Worm (Caenorhabditis elegans) whole organism, L1 larva: ENCODE data around the gene rha-2.

Source experiments
- C16A3.4 ChIP-seq: fragments of 150-350 bp; optimal IDR thresholded peaks from 2 replicates; lab custom pipeline; 2014; ENCODE audit warnings: missing biosample characterization, missing genetic modification characterization
- alr-1 ChIP-seq: fragments of 200-800 bp; sonication (Bioruptor generic); optimal IDR thresholded peaks from 2 replicates; lab custom pipeline; 2018; ENCODE audit warnings: borderline replicate concordance, mild to moderate bottlenecking, missing genetic modification characterization, missing compliant biosample characterization
- ama-1 ChIP-seq: fragments of 150-350 bp; optimal IDR thresholded peaks from 2 replicates; lab custom pipeline; 2014
- ceh-63 ChIP-seq: fragments of 200-800 bp; sonication (Bioruptor generic); optimal IDR thresholded peaks from 2 replicates; lab custom pipeline; 2018; ENCODE audit warnings: mild to moderate bottlenecking, missing genetic modification characterization, missing compliant biosample characterization
- ceh-82 ChIP-seq, 3 experiments: fragments of 150-350 bp in 1 of 3; sonication (generic microtip) in 2 of 3; optimal IDR thresholded peaks; 2 replicates each; lab custom pipeline; 2014 to 2017; ENCODE audit warnings: missing biosample characterization in 3 of 3, missing genetic modification characterization in 3 of 3
- ces-1 ChIP-seq: fragments of 150-350 bp; optimal IDR thresholded peaks from 2 replicates; lab custom pipeline; 2014; ENCODE audit warnings: missing biosample characterization, missing genetic modification reagents, missing genetic modification characterization
- dpl-1 ChIP-seq, 3 experiments: fragments of 150-350 bp in 2 of 3; sonication (generic microtip) in 1 of 3; optimal IDR thresholded peaks; 2 replicates each; lab custom pipeline; 2014 to 2017; ENCODE audit warnings: missing biosample characterization in 3 of 3, missing genetic modification characterization in 3 of 3, missing genetic modification reagents in 3 of 3
- dsc-1 ChIP-seq: sonication (generic microtip); optimal IDR thresholded peaks from 2 replicates; lab custom pipeline; 2016; ENCODE audit warnings: mild to moderate bottlenecking, missing genetic modification characterization, missing compliant biosample characterization
- efl-1 ChIP-seq, 4 experiments: fragments of 150-350 bp; optimal IDR thresholded peaks in 3 of 4; peaks in 1 of 4; 1 replicate in 1 of 4; 2 replicates in 3 of 4; lab custom pipeline; 2014; ENCODE audit warnings: missing biosample characterization in 2 of 4, missing genetic modification characterization in 2 of 4, missing genetic modification reagents in 2 of 4
- egl-13 ChIP-seq: sonication (generic microtip); optimal IDR thresholded peaks from 2 replicates; lab custom pipeline; 2016; ENCODE audit warnings: missing genotype, missing genetic modification reagents, missing genetic modification characterization, missing compliant biosample characterization
- hpl-2 ChIP-seq: fragments of 150-350 bp; optimal IDR thresholded peaks from 2 replicates; lab custom pipeline; 2014; ENCODE audit warnings: missing biosample characterization, missing genetic modification reagents, missing genetic modification characterization
- irx-1 ChIP-seq: sonication (generic microtip); optimal IDR thresholded peaks from 2 replicates; lab custom pipeline; 2016; ENCODE audit warnings: missing genetic modification characterization, missing compliant biosample characterization
- lin-13 ChIP-seq: fragments of 150-350 bp; optimal IDR thresholded peaks from 2 replicates; lab custom pipeline; 2014; ENCODE audit warnings: missing biosample characterization, missing genetic modification reagents, missing genetic modification characterization
- lin-14 ChIP-seq: fragments of 200-800 bp; sonication (Bioruptor generic); optimal IDR thresholded peaks from 2 replicates; lab custom pipeline; 2018; ENCODE audit warnings: mild to moderate bottlenecking, missing genetic modification characterization, moderate library complexity, missing compliant biosample characterization
- lin-35 ChIP-seq, 2 experiments: fragments of 150-350 bp; optimal IDR thresholded peaks; 2 replicates each; lab custom pipeline; 2014; ENCODE audit warnings: missing biosample characterization in 2 of 2, missing genetic modification characterization in 2 of 2, missing genetic modification reagents in 2 of 2
- lin-39 ChIP-seq: fragments of 150-350 bp; optimal IDR thresholded peaks from 2 replicates; lab custom pipeline; 2014; ENCODE audit warnings: missing biosample characterization, missing genetic modification reagents, missing genetic modification characterization
- lir-3 ChIP-seq: sonication (generic microtip); optimal IDR thresholded peaks from 2 replicates; lab custom pipeline; 2016; ENCODE audit warnings: mild to moderate bottlenecking, missing genetic modification characterization, moderate library complexity, missing compliant biosample characterization; ENCODE audit not compliant: poor library complexity
- lsy-2 ChIP-seq, 2 experiments: fragments of 150-350 bp; optimal IDR thresholded peaks; 2 replicates each; lab custom pipeline; 2014; ENCODE audit warnings: missing biosample characterization in 2 of 2, missing genetic modification characterization in 2 of 2
- mab-9 ChIP-seq: fragments of 200-800 bp; sonication (Bioruptor generic); IDR thresholded peaks from 2 replicates; pipeline ENCODE4 v1.3.6; 2022; ENCODE audit warnings: missing genetic modification reagents, missing genetic modification characterization, missing compliant biosample characterization
- mdl-1 ChIP-seq, 2 experiments: fragments of 150-350 bp; optimal IDR thresholded peaks; 2 replicates each; lab custom pipeline; 2014 to 2017; ENCODE audit warnings: missing biosample characterization in 2 of 2, missing genetic modification characterization in 2 of 2, inconsistent platforms in 1 of 2
- mep-1 ChIP-seq: fragments of 150-350 bp; optimal IDR thresholded peaks from 2 replicates; lab custom pipeline; 2014; ENCODE audit warnings: missing biosample characterization, missing genetic modification characterization
- nhr-19 ChIP-seq: fragments of 200-800 bp; sonication (Bioruptor generic); conservative IDR thresholded peaks from 2 replicates; pipeline ENCODE4 v1.3.6; 2022; ENCODE audit warnings: missing genetic modification characterization, missing compliant biosample characterization
- nhr-20 ChIP-seq: sonication (generic microtip); optimal IDR thresholded peaks from 2 replicates; lab custom pipeline; 2016; ENCODE audit warnings: mild to moderate bottlenecking, missing genetic modification characterization, missing compliant biosample characterization
- nhr-237 ChIP-seq: fragments of 150-350 bp; optimal IDR thresholded peaks from 2 replicates; lab custom pipeline; 2014; ENCODE audit warnings: missing biosample characterization, missing genetic modification characterization
- nhr-47 ChIP-seq: sonication (generic microtip); optimal IDR thresholded peaks from 2 replicates; lab custom pipeline; 2016; ENCODE audit warnings: mild to moderate bottlenecking, missing genetic modification characterization, moderate library complexity, missing compliant biosample characterization
- nhr-71 ChIP-seq: sonication (generic microtip); optimal IDR thresholded peaks from 2 replicates; lab custom pipeline; 2016; ENCODE audit warnings: mild to moderate bottlenecking, missing genetic modification characterization, moderate library complexity, missing compliant biosample characterization
- nhr-76 ChIP-seq: sonication (generic microtip); optimal IDR thresholded peaks from 2 replicates; lab custom pipeline; 2017; ENCODE audit warnings: missing biosample characterization, missing genetic modification characterization
- nhr-85 ChIP-seq: sonication (generic microtip); peaks from one replicate; lab custom pipeline; 2016; ENCODE audit warnings: missing genetic modification characterization, inconsistent platforms, missing compliant biosample characterization
- nhr-90 ChIP-seq: sonication (generic microtip); optimal IDR thresholded peaks from 2 replicates; lab custom pipeline; 2016; ENCODE audit warnings: mild to moderate bottlenecking, missing genetic modification characterization, missing compliant biosample characterization; ENCODE audit not compliant: poor library complexity
- pax-3 ChIP-seq: fragments of 200-800 bp; sonication (Bioruptor generic); optimal IDR thresholded peaks from 2 replicates; lab custom pipeline; 2018; ENCODE audit warnings: mild to moderate bottlenecking, missing genetic modification characterization, moderate library complexity, missing compliant biosample characterization
- rnt-1 ChIP-seq: sonication (generic microtip); optimal IDR thresholded peaks from 2 replicates; lab custom pipeline; 2016; ENCODE audit warnings: mild to moderate bottlenecking, missing genetic modification characterization, moderate library complexity, missing compliant biosample characterization
- skn-1 ChIP-seq: fragments of 150-350 bp; optimal IDR thresholded peaks from 2 replicates; lab custom pipeline; 2014; ENCODE audit warnings: missing biosample characterization, missing genetic modification characterization
- snpc-4 ChIP-seq: fragments of 150-350 bp; optimal IDR thresholded peaks from 2 replicates; lab custom pipeline; 2014; ENCODE audit warnings: missing biosample characterization, missing genetic modification characterization
- snu-23 ChIP-seq: sonication (generic microtip); optimal IDR thresholded peaks from 2 replicates; lab custom pipeline; 2016; ENCODE audit warnings: missing genetic modification characterization, missing compliant biosample characterization
- sox-4 ChIP-seq: sonication (generic microtip); optimal IDR thresholded peaks from 2 replicates; lab custom pipeline; 2016; ENCODE audit warnings: missing genetic modification characterization, missing compliant biosample characterization
- sup-37 ChIP-seq: fragments of 200-800 bp; sonication (Bioruptor generic); optimal IDR thresholded peaks from 2 replicates; lab custom pipeline; 2018; ENCODE audit warnings: mild to moderate bottlenecking, missing genetic modification characterization, missing compliant biosample characterization
- swsn-7 ChIP-seq: sonication (generic microtip); optimal IDR thresholded peaks from 2 replicates; lab custom pipeline; 2016; ENCODE audit warnings: missing genetic modification characterization, missing compliant biosample characterization
- tbx-2 ChIP-seq: sonication (generic microtip); optimal IDR thresholded peaks from 2 replicates; lab custom pipeline; 2016; ENCODE audit warnings: missing genetic modification characterization, missing compliant biosample characterization
- unc-130 ChIP-seq: fragments of 150-350 bp; optimal IDR thresholded peaks from 2 replicates; lab custom pipeline; 2017; ENCODE audit warnings: missing biosample characterization, missing genetic modification characterization, inconsistent platforms
- xbp-1 ChIP-seq: sonication (generic microtip); optimal IDR thresholded peaks from 2 replicates; lab custom pipeline; 2016; ENCODE audit warnings: missing genetic modification characterization, missing compliant biosample characterization
- zip-4 ChIP-seq: fragments of 200-800 bp; sonication (Bioruptor generic); optimal IDR thresholded peaks from 2 replicates; lab custom pipeline; 2018; ENCODE audit warnings: mild to moderate bottlenecking, missing genetic modification characterization, moderate library complexity, missing compliant biosample characterization
- ztf-11 ChIP-seq, 2 experiments: sonication (generic microtip); optimal IDR thresholded peaks; 2 replicates each; lab custom pipeline; 2016 to 2017; ENCODE audit warnings: missing genetic modification characterization in 2 of 2, missing biosample characterization in 1 of 2, missing compliant biosample characterization in 1 of 2
- ztf-4 ChIP-seq: fragments of 150-350 bp; optimal IDR thresholded peaks from 2 replicates; lab custom pipeline; 2014; ENCODE audit warnings: missing biosample characterization, missing genetic modification characterization

Gene rha-2

DNA sequence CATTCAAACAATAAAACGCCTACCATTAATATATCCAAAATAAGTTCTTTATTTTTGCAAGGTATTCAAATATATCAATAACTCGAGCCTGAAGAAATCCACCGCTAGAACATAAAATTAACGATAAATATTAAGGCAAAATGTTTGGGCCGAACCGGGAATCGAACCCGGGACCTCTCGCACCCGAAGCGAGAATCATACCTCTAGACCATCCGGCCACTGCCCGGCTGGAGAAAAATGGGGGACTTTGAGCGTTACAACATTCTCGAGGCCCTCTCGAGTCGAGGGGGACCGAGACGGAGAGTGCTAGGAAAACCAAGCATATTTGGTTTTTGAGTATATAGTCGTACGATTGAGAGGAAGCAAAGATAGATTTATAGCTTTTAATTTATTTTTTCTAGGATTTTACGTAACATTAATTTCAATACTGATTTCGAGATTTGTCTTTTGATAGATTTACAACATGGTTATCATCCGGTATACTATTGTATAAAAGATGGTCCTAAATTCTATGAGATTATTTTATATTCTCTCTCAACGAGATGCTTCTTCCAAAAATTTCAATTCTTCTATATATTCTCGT lies 36.0 kb upstream of the rha-2 start, which contains the start of gene flp-23:
TSS of gene flp-23 (plus strand) at position 533 of the 583 bp plus-strand sequence.
- TF ChIP-seq nhr-47 (tag; lab: Kevin White, UChicago) (no peak), rnt-1 (peak; percentile 47), nhr-90 (tag; lab: Kevin White, UChicago) (peak; percentile 22), alr-1 (no peak), efl-1 (optimal IDR thresholded peaks at IDR 0.05; lab: Kevin White, UChicago) (peak; percentile 19 to 34), efl-1 (GFP tag; optimal IDR thresholded peaks at IDR 0.05 in 1 of 2; lab: Kevin White, UChicago) (peak in 1 of 2 experiments; percentile 33), mdl-1 (tag; optimal IDR thresholded peaks at IDR 0.05; lab: Kevin White, UChicago) (peak in 1 of 2 experiments; percentile 23), lin-13 (GFP tag; lab: Kevin White, UChicago) (peak; percentile 1), nhr-71 (peak; percentile 62), nhr-20 (tag; lab: Kevin White, UChicago) (peak; percentile 9), xbp-1 (peak; percentile 34), ceh-82 (tag; optimal IDR thresholded peaks at IDR 0.05; lab: Kevin White, UChicago) (peak in 1 of 3 experiments; percentile 37), skn-1 (peak; percentile 36), nhr-76 (no peak), dsc-1 (peak; percentile 12), mep-1 (peak; percentile 20), swsn-7 (peak; percentile 48), lin-14 (GFP tag; lab: Kevin White, UChicago) (peak; percentile 52), sox-4 (tag; lab: Kevin White, UChicago) (no peak), lir-3 (tag; lab: Kevin White, UChicago) (peak; percentile 17), C16A3.4 (tag; lab: Kevin White, UChicago) (peak; percentile 12), tbx-2 (tag; lab: Kevin White, UChicago) (peak; percentile 28), lin-35 (GFP tag; optimal IDR thresholded peaks at IDR 0.05; lab: Kevin White, UChicago) (peak; percentile 2 to 36), ceh-63 (GFP tag; lab: Kevin White, UChicago) (no peak), lsy-2 (tag; optimal IDR thresholded peaks at IDR 0.05; lab: Kevin White, UChicago) (peak; percentile 29 to 50), dpl-1 (GFP tag; optimal IDR thresholded peaks at IDR 0.05; lab: Kevin White, UChicago) (peak in 2 of 3 experiments; percentile 24 to 30), snpc-4 (tag; lab: Kevin White, UChicago) (no peak), snu-23 (GFP tag; lab: Kevin White, UChicago) (peak; percentile 62)
- TF ChIP-seq, all 84 proteins: peak for 21

DNA sequence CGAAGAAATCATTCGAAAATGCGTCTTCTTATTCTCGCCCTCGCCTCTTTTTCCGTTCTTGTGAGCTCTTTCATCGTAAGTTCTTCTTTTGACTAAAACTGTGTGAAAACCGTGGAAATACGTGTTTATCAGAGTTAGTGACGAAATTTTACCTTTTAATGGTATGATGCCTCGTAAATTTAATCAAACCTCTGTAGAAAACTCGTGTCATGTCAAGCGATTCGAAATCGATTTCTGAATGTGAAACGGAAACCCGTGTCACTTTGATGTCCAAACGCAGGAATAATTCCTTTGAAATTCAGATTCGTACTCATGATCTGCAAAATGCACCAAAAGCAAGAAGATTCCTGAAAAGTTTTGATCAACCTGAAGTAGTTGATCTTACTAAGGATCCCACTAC lies 34.2 kb upstream of the rha-2 start, which contains the start of gene F22B7.3:
TSS of gene F22B7.3 (plus strand) at position 301 of the 400 bp plus-strand sequence.
- TF ChIP-seq ama-1 (lab: Kevin White, UChicago) (no peak), nhr-237 (no peak), ztf-4 (tag; lab: Kevin White, UChicago) (no peak), ces-1 (GFP tag; lab: Kevin White, UChicago) (no peak), mab-9 (GFP tag; lab: Robert Waterston, UW) (no peak)

DNA sequence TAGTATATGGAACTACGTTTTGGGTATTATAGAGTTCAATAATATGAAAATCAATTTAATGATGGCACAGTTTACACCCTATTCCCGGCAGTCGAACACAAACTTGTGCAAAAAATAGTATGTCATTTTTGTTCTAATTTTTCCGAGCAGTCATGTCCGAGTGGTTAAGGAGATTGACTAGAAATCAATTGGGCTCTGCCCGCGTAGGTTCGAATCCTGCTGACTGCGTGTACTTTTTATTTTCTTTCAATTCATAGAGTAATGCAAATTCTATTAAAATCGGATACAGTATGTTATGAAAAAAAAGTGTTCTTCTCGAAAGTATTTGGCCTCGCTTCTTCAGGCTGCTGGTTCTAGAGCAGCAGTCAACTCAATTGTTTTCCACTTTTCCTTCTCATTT lies 31.7 kb upstream of the rha-2 start:
- no peak for TF ChIP-seq efl-1 (optimal IDR thresholded peaks at IDR 0.05; lab: Kevin White, UChicago)
- TF ChIP-seq efl-1 (GFP tag; optimal IDR thresholded peaks at IDR 0.05 in 1 of 2; lab: Kevin White, UChicago): peak in 1 of 2 experiments; percentile 46
- no peak for TF ChIP-seq nhr-76

DNA sequence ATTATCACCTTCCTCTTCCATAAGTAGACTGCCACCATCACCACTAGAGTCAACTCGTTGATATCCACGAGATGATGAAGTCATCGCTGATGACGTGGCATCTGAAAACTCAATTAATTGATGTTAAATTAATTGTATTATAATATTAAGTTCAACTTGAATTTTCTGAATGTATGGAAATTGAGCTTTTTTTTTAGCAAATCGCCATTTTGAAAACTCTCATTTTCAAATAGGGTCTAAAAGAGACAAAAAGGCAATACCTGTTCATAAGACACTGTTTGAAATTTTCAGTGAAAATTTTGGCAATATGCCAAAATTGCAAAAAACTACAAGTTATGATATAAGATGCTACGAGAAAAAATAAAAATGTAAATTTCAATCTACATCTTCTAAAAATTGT lies 29.3 kb upstream of the rha-2 start, which contains the start of gene twk-7:
TSS of gene twk-7 (minus strand) at position 101 of the 400 bp plus-strand sequence.
- no peak for TF ChIP-seq nhr-237

DNA sequence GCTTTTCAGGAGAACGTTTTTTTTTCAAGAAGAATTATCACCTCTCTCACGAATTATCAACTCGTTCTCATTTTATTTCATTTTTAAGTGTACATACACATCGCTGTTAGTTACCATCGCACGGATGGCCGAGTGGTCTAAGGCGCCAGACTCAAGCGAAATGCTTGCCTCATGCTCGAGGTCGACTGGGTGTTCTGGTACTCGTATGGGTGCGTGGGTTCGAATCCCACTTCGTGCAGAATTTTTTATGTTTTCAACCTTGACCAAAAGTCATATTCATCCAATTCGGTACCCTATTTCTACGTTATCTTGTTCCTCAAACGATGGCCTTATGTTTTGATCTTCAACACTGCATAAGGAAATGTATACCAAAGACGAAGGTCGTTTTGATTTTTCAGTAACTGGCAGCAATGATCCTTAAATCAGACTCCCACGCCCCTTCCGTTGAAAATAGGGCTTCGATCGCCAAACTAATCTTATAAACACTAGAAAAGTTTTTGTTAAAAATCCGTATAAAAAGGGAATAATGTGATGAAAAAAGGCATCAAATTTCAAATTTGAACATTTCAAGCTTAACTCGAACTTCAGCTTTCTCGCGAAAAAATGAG lies 24.9 kb upstream of the rha-2 start, which contains the start of gene fip-1:
TSS of gene fip-1 (plus strand) at position 558 of the 608 bp plus-strand sequence.
- no peak for TF ChIP-seq irx-1 (tag; lab: Kevin White, UChicago)
- no peak for TF ChIP-seq unc-130 (tag; lab: Kevin White, UChicago)
- TF ChIP-seq pax-3 (tag; lab: Kevin White, UChicago): no peak
- no peak for TF ChIP-seq egl-13 (tag; lab: Kevin White, UChicago)
- TF ChIP-seq nhr-85: no peak
- no peak for TF ChIP-seq dsc-1
- no peak for TF ChIP-seq lin-39 (tag; lab: Kevin White, UChicago)
- no peak for TF ChIP-seq nhr-19
- no peak for TF ChIP-seq ztf-11 (tag; optimal IDR thresholded peaks at IDR 0.05; lab: Kevin White, UChicago)
- no peak for TF ChIP-seq zip-4 (GFP tag; lab: Kevin White, UChicago)
- TF ChIP-seq mep-1: no peak
- TF ChIP-seq lir-3 (tag; lab: Kevin White, UChicago): no peak
- TF ChIP-seq hpl-2 (GFP tag; lab: Kevin White, UChicago): no peak
- TF ChIP-seq sup-37 (GFP tag; lab: Kevin White, UChicago): no peak
- TF ChIP-seq ama-1 (lab: Kevin White, UChicago): no peak
- no peak for TF ChIP-seq dpl-1 (GFP tag; optimal IDR thresholded peaks at IDR 0.05; lab: Kevin White, UChicago)
